Fruit fly (Drosophila melanogaster) whole organism, prepupa: ENCODE data around the gene CG14684.

ENCODE experiments used
- CG10631 ChIP-seq: fragments of 200-800 bp; sonication (Bioruptor generic); optimal IDR thresholded peaks from 2 replicates; lab custom pipeline; 2016; ENCODE audit warnings: missing biosample characterization, missing genetic modification characterization
- CG11294 ChIP-seq: fragments of 200-800 bp; sonication (Bioruptor generic); IDR thresholded peaks from 2 replicates; pipeline ENCODE4 v1.3.6; 2022; ENCODE audit warnings: missing biosample characterization, missing genetic modification characterization
- CG11762 ChIP-seq: fragments of 200-800 bp; sonication (Bioruptor generic); optimal IDR thresholded peaks from 3 replicates; lab custom pipeline; 2016; ENCODE audit warnings: missing biosample characterization, missing genetic modification characterization; ENCODE audit not compliant: insufficient read depth
- CG11902 ChIP-seq: fragments of 200-800 bp; sonication (Bioruptor generic); optimal IDR thresholded peaks from 3 replicates; lab custom pipeline; 2016; ENCODE audit warnings: missing biosample characterization, missing genetic modification characterization
- CG15336 ChIP-seq: fragments of 200-800 bp; sonication (Bioruptor generic); IDR thresholded peaks from 2 replicates; pipeline ENCODE4 v1.3.6; 2022; ENCODE audit warnings: missing biosample characterization, missing genetic modification characterization
- CG1621 ChIP-seq: fragments of 200-800 bp; sonication (Bioruptor generic); optimal IDR thresholded peaks from 3 replicates; lab custom pipeline; 2018; ENCODE audit warnings: missing biosample characterization, mild to moderate bottlenecking, missing genetic modification characterization
- CG3032 ChIP-seq: fragments of 200-800 bp; optimal IDR thresholded peaks from 2 replicates; lab custom pipeline; 2019; ENCODE audit warnings: missing biosample characterization, mild to moderate bottlenecking, missing genetic modification characterization, moderate library complexity
- CG31627 ChIP-seq: fragments of 200-800 bp; sonication (Bioruptor generic); optimal IDR thresholded peaks from 3 replicates; lab custom pipeline; 2016; ENCODE audit warnings: missing biosample characterization, missing genetic modification characterization
- CG32006 ChIP-seq: fragments of 200-800 bp; sonication (Bioruptor generic); optimal IDR thresholded peaks from 3 replicates; lab custom pipeline; 2017; ENCODE audit warnings: missing biosample characterization, mild to moderate bottlenecking, missing genetic modification characterization
- CG34406 ChIP-seq: fragments of 200-800 bp; sonication (Bioruptor generic); optimal IDR thresholded peaks from 3 replicates; lab custom pipeline; 2016; ENCODE audit warnings: missing biosample characterization, missing genetic modification characterization
- CG3919 ChIP-seq: fragments of 200-800 bp; sonication (Bioruptor generic); optimal IDR thresholded peaks from 3 replicates; lab custom pipeline; 2016; ENCODE audit warnings: missing biosample characterization, missing genetic modification characterization
- CG4318 ChIP-seq: fragments of 200-800 bp; sonication (Bioruptor generic); optimal IDR thresholded peaks from 3 replicates; lab custom pipeline; 2017; ENCODE audit warnings: missing biosample characterization, mild to moderate bottlenecking, missing genetic modification characterization
- CG6163 ChIP-seq: fragments of 200-800 bp; sonication (Bioruptor generic); IDR thresholded peaks from 3 replicates; pipeline ENCODE4 v1.3.6; 2022; ENCODE audit warnings: missing biosample characterization, missing genetic modification characterization
- CG6276 ChIP-seq: fragments of 200-800 bp; sonication (Bioruptor generic); optimal IDR thresholded peaks from 2 replicates; lab custom pipeline; 2017; ENCODE audit warnings: missing biosample characterization, mild to moderate bottlenecking, missing genetic modification characterization
- CG6792 ChIP-seq: fragments of 200-800 bp; sonication (Bioruptor generic); optimal IDR thresholded peaks from 3 replicates; lab custom pipeline; 2016; ENCODE audit warnings: missing biosample characterization, missing genetic modification characterization
- CG6808 ChIP-seq: fragments of 200-800 bp; sonication (Bioruptor generic); optimal IDR thresholded peaks from 3 replicates; lab custom pipeline; 2017; ENCODE audit warnings: missing biosample characterization, missing genetic modification characterization, mild to moderate bottlenecking, moderate library complexity, missing genetic modification reagents
- CG6854 ChIP-seq: fragments of 200-800 bp; sonication (Bioruptor generic); optimal IDR thresholded peaks from 2 replicates; lab custom pipeline; 2017; ENCODE audit warnings: missing biosample characterization, mild to moderate bottlenecking, missing genetic modification characterization
- CG7368 ChIP-seq: fragments of 200-800 bp; sonication (Bioruptor generic); optimal IDR thresholded peaks from 3 replicates; lab custom pipeline; 2016; ENCODE audit warnings: missing biosample characterization, missing genetic modification characterization
- CG8119 ChIP-seq: fragments of 200-800 bp; sonication (Bioruptor generic); IDR thresholded peaks from 3 replicates; pipeline ENCODE4 v1.3.6; 2022; ENCODE audit warnings: missing biosample characterization, missing genetic modification characterization
- CG8319 ChIP-seq: fragments of 200-800 bp; sonication (Bioruptor generic); optimal IDR thresholded peaks from 3 replicates; lab custom pipeline; 2016; ENCODE audit warnings: missing biosample characterization, missing genetic modification characterization
- CG8632 ChIP-seq: fragments of 200-800 bp; sonication (Bioruptor generic); optimal IDR thresholded peaks from 3 replicates; lab custom pipeline; 2016; ENCODE audit warnings: missing biosample characterization, missing genetic modification characterization
- Eip78C ChIP-seq: fragments of 200-800 bp; sonication (Bioruptor generic); peaks from one replicate; lab custom pipeline; 2016; ENCODE audit warnings: missing biosample characterization, missing genetic modification characterization
- Ets96B ChIP-seq: fragments of 200-800 bp; optimal IDR thresholded peaks from 2 replicates; lab custom pipeline; 2019; ENCODE audit warnings: missing biosample characterization, mild to moderate bottlenecking, missing genetic modification characterization, moderate library complexity
- Hr38 ChIP-seq: sonication (Bioruptor generic); optimal IDR thresholded peaks from 2 replicates; lab custom pipeline; 2016; ENCODE audit warnings: missing biosample characterization, missing genetic modification characterization
- Hr39 ChIP-seq: fragments of 200-800 bp; sonication (Bioruptor generic); optimal IDR thresholded peaks from 2 replicates; lab custom pipeline; 2016; ENCODE audit warnings: missing biosample characterization, missing genetic modification characterization
- Hr4 ChIP-seq: fragments of 200-800 bp; sonication (Bioruptor generic); optimal IDR thresholded peaks from 3 replicates; lab custom pipeline; 2016; ENCODE audit warnings: missing biosample characterization, missing genetic modification characterization
- Lpt ChIP-seq: fragments of 200-800 bp; sonication (Bioruptor generic); optimal IDR thresholded peaks from 3 replicates; lab custom pipeline; 2016; ENCODE audit warnings: missing biosample characterization, missing genetic modification characterization
- OdsH ChIP-seq: fragments of 200-800 bp; sonication (Bioruptor generic); optimal IDR thresholded peaks from 3 replicates; lab custom pipeline; 2016; ENCODE audit warnings: missing biosample characterization, missing genetic modification characterization
- Sox102F ChIP-seq: fragments of 200-800 bp; sonication (Bioruptor generic); optimal IDR thresholded peaks from 2 replicates; lab custom pipeline; 2016; ENCODE audit warnings: missing biosample characterization, mild to moderate bottlenecking, missing genetic modification characterization
- Sox14 ChIP-seq: fragments of 200-800 bp; sonication (Bioruptor generic); optimal IDR thresholded peaks from 3 replicates; lab custom pipeline; 2016; ENCODE audit warnings: missing biosample characterization, missing genetic modification characterization
- Sox15 ChIP-seq: fragments of 200-800 bp; sonication (Bioruptor generic); optimal IDR thresholded peaks from 3 replicates; lab custom pipeline; 2016; ENCODE audit warnings: missing biosample characterization, missing genetic modification characterization
- achi ChIP-seq: fragments of 200-800 bp; sonication (Bioruptor generic); optimal IDR thresholded peaks from 3 replicates; lab custom pipeline; 2016; ENCODE audit warnings: missing biosample characterization, missing genetic modification characterization
- acj6 ChIP-seq: fragments of 200-800 bp; sonication (Bioruptor generic); optimal IDR thresholded peaks from 3 replicates; lab custom pipeline; 2016; ENCODE audit warnings: missing biosample characterization, missing genetic modification characterization
- cyc ChIP-seq: fragments of 200-800 bp; sonication (Bioruptor generic); optimal IDR thresholded peaks from 3 replicates; lab custom pipeline; 2016; ENCODE audit warnings: missing biosample characterization, missing genetic modification characterization
- dac ChIP-seq: fragments of 200-800 bp; sonication (Bioruptor generic); optimal IDR thresholded peaks from 2 replicates; lab custom pipeline; 2017; ENCODE audit warnings: missing biosample characterization, mild to moderate bottlenecking, missing genetic modification characterization
- dsx ChIP-seq: fragments of 200-800 bp; optimal IDR thresholded peaks from 3 replicates; lab custom pipeline; 2019; ENCODE audit warnings: missing biosample characterization, mild to moderate bottlenecking, missing genetic modification characterization, moderate library complexity; ENCODE audit not compliant: poor library complexity, severe bottlenecking
- eg ChIP-seq: fragments of 200-800 bp; sonication (Bioruptor generic); IDR thresholded peaks from 3 replicates; pipeline ENCODE4 v1.3.6; 2022; ENCODE audit warnings: missing biosample characterization, missing genetic modification characterization
- esn ChIP-seq: fragments of 200-800 bp; sonication (Bioruptor generic); optimal IDR thresholded peaks from 2 replicates; lab custom pipeline; 2016; ENCODE audit warnings: missing biosample characterization, mild to moderate bottlenecking, missing genetic modification characterization, moderate library complexity
- fd59A ChIP-seq: fragments of 200-800 bp; sonication (Bioruptor generic); optimal IDR thresholded peaks from 2 replicates; lab custom pipeline; 2017; ENCODE audit warnings: missing biosample characterization, mild to moderate bottlenecking, missing genetic modification characterization, missing genetic modification reagents
- fd85E ChIP-seq: fragments of 200-800 bp; sonication (Bioruptor generic); optimal IDR thresholded peaks from 3 replicates; lab custom pipeline; 2016; ENCODE audit warnings: missing biosample characterization, missing genetic modification characterization
- fkh ChIP-seq: fragments of 200-800 bp; sonication (Bioruptor generic); optimal IDR thresholded peaks from 3 replicates; lab custom pipeline; 2017; ENCODE audit warnings: missing biosample characterization, mild to moderate bottlenecking, missing genetic modification characterization, moderate library complexity
- lz ChIP-seq: fragments of 200-800 bp; sonication (Bioruptor generic); optimal IDR thresholded peaks from 3 replicates; lab custom pipeline; 2016; ENCODE audit warnings: missing biosample characterization, missing genetic modification characterization
- net ChIP-seq: fragments of 200-800 bp; sonication (Bioruptor generic); optimal IDR thresholded peaks from 3 replicates; lab custom pipeline; 2016; ENCODE audit warnings: missing biosample characterization, missing genetic modification characterization
- pdm3 ChIP-seq: fragments of 200-800 bp; sonication (Bioruptor generic); optimal IDR thresholded peaks from 3 replicates; lab custom pipeline; 2016; ENCODE audit warnings: missing biosample characterization, missing genetic modification characterization
- salr ChIP-seq, 2 experiments: fragments of 200-800 bp; sonication (Bioruptor generic); optimal IDR thresholded peaks; 3 replicates each; lab custom pipeline; 2016 to 2018; ENCODE audit warnings: missing biosample characterization in 2 of 2, missing genetic modification characterization in 2 of 2, mild to moderate bottlenecking in 1 of 2
- spab ChIP-seq: fragments of 200-800 bp; sonication (Bioruptor generic); optimal IDR thresholded peaks from 2 replicates; lab custom pipeline; 2017; ENCODE audit warnings: missing biosample characterization, mild to moderate bottlenecking, missing genetic modification characterization, missing genetic modification reagents
- ss ChIP-seq, 2 experiments: fragments of 200-800 bp; sonication (Bioruptor generic); optimal IDR thresholded peaks; 2 replicates in 1 of 2; 3 replicates in 1 of 2; lab custom pipeline; 2017 to 2018; ENCODE audit warnings: mild to moderate bottlenecking in 2 of 2, missing biosample characterization in 2 of 2, missing genetic modification characterization in 2 of 2, moderate library complexity in 1 of 2
- topi ChIP-seq: fragments of 200-800 bp; sonication (Bioruptor generic); optimal IDR thresholded peaks from 3 replicates; lab custom pipeline; 2016; ENCODE audit warnings: missing biosample characterization, missing genetic modification characterization
- vri ChIP-seq: fragments of 200-800 bp; sonication (Bioruptor generic); optimal IDR thresholded peaks from 3 replicates; lab custom pipeline; 2016; ENCODE audit warnings: missing biosample characterization, mild to moderate bottlenecking, missing genetic modification characterization

The CG14684 gene

dm6 chr3R:10683226-10683625 lies 23.5 kb upstream of the CG14684 start:
- no peak for TF ChIP-seq CG7368 (GFP tag; lab: Kevin White, UChicago)
- no peak for TF ChIP-seq esn (GFP tag; lab: Kevin White, UChicago)
- no peak for TF ChIP-seq CG34406 (GFP tag; lab: Kevin White, UChicago)
- TF ChIP-seq CG11902 (GFP tag; lab: Kevin White, UChicago), result no peak
- TF ChIP-seq CG32006 (GFP tag; lab: Kevin White, UChicago), result no peak
- TF ChIP-seq Eip78C (GFP tag; lab: Kevin White, UChicago), result peak; percentile 11
- TF ChIP-seq, all 60 proteins: peak for 1

DNA sequence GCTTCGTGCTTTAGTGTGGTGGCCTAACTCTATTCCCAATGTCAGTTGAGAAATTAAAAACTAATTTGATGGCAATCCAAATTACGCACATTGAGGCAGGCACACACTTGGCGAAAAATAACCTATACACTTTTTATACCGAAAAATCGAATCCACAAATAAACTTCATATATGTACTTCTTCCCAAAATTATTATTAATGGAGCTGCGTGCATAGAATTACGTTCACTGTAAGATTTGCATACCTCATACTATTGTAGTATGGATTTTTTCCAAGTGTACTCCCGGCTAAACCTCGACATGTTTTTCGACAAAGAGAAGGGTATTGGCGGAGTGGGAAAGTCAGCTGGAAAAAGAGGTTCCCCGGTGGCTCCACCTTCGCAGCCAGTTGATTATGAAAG lies 22.5 kb upstream of the CG14684 start:
- TF ChIP-seq CG6792 (GFP tag; lab: Kevin White, UChicago) (peak; percentile 26), CG11294 (GFP tag; lab: Robert Waterston, UW) (no peak), CG11762 (GFP tag; lab: Kevin White, UChicago) (no peak), CG7368 (GFP tag; lab: Kevin White, UChicago) (no peak), Eip78C (GFP tag; lab: Kevin White, UChicago) (peak; percentile 90), Sox15 (GFP tag; lab: Kevin White, UChicago) (no peak), dsx (GFP tag; lab: Kevin White, UChicago) (no peak), CG3032 (tag; lab: Kevin White, UChicago) (no peak), CG6808 (GFP tag; lab: Kevin White, UChicago) (no peak), CG8119 (GFP tag; lab: Robert Waterston, UW) (peak; percentile 78), cyc (peak; percentile 13), CG6163 (GFP tag; lab: Robert Waterston, UW) (0 out of 3 replicates have a peak, but pooled peaks have one; percentile 52), pdm3 (peak; percentile 66), Hr39 (GFP tag; lab: Kevin White, UChicago) (peak; percentile 49), CG4318 (GFP tag; lab: Kevin White, UChicago) (peak; percentile 60), CG8319 (no peak), vri (GFP tag; lab: Kevin White, UChicago) (no peak), lz (GFP tag; lab: Kevin White, UChicago) (peak; percentile 39), CG31627 (GFP tag; lab: Kevin White, UChicago) (peak; percentile 36), Sox102F (GFP tag; lab: Kevin White, UChicago) (peak; percentile 54), CG1621 (no peak), salr (GFP tag; optimal IDR thresholded peaks at IDR 0.05; lab: Kevin White, UChicago) (no peak), spab (no peak), CG11902 (GFP tag; lab: Kevin White, UChicago) (no peak), acj6 (GFP tag; lab: Kevin White, UChicago) (peak; percentile 27), Sox14 (GFP tag; lab: Kevin White, UChicago) (no peak), CG32006 (GFP tag; lab: Kevin White, UChicago) (peak; percentile 73), CG6854 (no peak), ss (GFP tag; optimal IDR thresholded peaks at IDR 0.05; lab: Kevin White, UChicago) (no peak), eg (GFP tag; lab: Robert Waterston, UW) (peak; percentile 79), CG8632 (peak; percentile 25), CG15336 (GFP tag; lab: Robert Waterston, UW) (peak; percentile 75), CG6276 (peak; percentile 61), achi (GFP tag; lab: Kevin White, UChicago) (peak; percentile 31), Hr38 (GFP tag; lab: Kevin White, UChicago) (no peak), Ets96B (no peak), OdsH (GFP tag; lab: Kevin White, UChicago) (peak; percentile 55), Hr4 (peak; percentile 83), CG34406 (GFP tag; lab: Kevin White, UChicago) (peak; percentile 39), fd59A (GFP tag; lab: Kevin White, UChicago) (no peak), topi (GFP tag; lab: Kevin White, UChicago) (peak; percentile 46), CG10631 (GFP tag; lab: Kevin White, UChicago) (peak; percentile 28), esn (GFP tag; lab: Kevin White, UChicago) (peak; percentile 55), CG3919 (GFP tag; lab: Kevin White, UChicago) (no peak), dac (GFP tag; lab: Kevin White, UChicago) (peak; percentile 28), fkh (no peak), net (GFP tag; lab: Kevin White, UChicago) (peak; percentile 33), fd85E (GFP tag; lab: Kevin White, UChicago) (no peak), Lpt (GFP tag; lab: Kevin White, UChicago) (peak; percentile 58)
